Fruit fly (Drosophila melanogaster) whole organism, prepupa: ENCODE data around the gene CG11151.

ENCODE experiments used
- Blimp-1 ChIP-seq: fragments of 200-800 bp; sonication (Bioruptor generic); optimal IDR thresholded peaks from 3 replicates; lab custom pipeline; 2017; ENCODE audit warnings: missing biosample characterization, missing genetic modification characterization, mild to moderate bottlenecking, moderate library complexity, missing genetic modification reagents
- CG10631 ChIP-seq: fragments of 200-800 bp; sonication (Bioruptor generic); optimal IDR thresholded peaks from 2 replicates; lab custom pipeline; 2016; ENCODE audit warnings: missing biosample characterization, missing genetic modification characterization
- CG10669 ChIP-seq: fragments of 200-800 bp; sonication (Bioruptor generic); optimal IDR thresholded peaks from 3 replicates; lab custom pipeline; 2018; ENCODE audit warnings: missing biosample characterization, mild to moderate bottlenecking, missing genetic modification characterization, moderate library complexity
- CG11762 ChIP-seq: fragments of 200-800 bp; sonication (Bioruptor generic); optimal IDR thresholded peaks from 3 replicates; lab custom pipeline; 2016; ENCODE audit warnings: missing biosample characterization, missing genetic modification characterization; ENCODE audit not compliant: insufficient read depth
- CG11902 ChIP-seq: fragments of 200-800 bp; sonication (Bioruptor generic); optimal IDR thresholded peaks from 3 replicates; lab custom pipeline; 2016; ENCODE audit warnings: missing biosample characterization, missing genetic modification characterization
- CG15336 ChIP-seq: fragments of 200-800 bp; sonication (Bioruptor generic); IDR thresholded peaks from 2 replicates; pipeline ENCODE4 v1.3.6; 2022; ENCODE audit warnings: missing biosample characterization, missing genetic modification characterization
- CG1621 ChIP-seq: fragments of 200-800 bp; sonication (Bioruptor generic); optimal IDR thresholded peaks from 3 replicates; lab custom pipeline; 2018; ENCODE audit warnings: missing biosample characterization, mild to moderate bottlenecking, missing genetic modification characterization
- CG16779 ChIP-seq: fragments of 200-800 bp; sonication (Bioruptor generic); optimal IDR thresholded peaks from 3 replicates; lab custom pipeline; 2017; ENCODE audit warnings: missing biosample characterization, mild to moderate bottlenecking, missing genetic modification characterization
- CG3032 ChIP-seq: fragments of 200-800 bp; optimal IDR thresholded peaks from 2 replicates; lab custom pipeline; 2019; ENCODE audit warnings: missing biosample characterization, mild to moderate bottlenecking, missing genetic modification characterization, moderate library complexity
- CG31627 ChIP-seq: fragments of 200-800 bp; sonication (Bioruptor generic); optimal IDR thresholded peaks from 3 replicates; lab custom pipeline; 2016; ENCODE audit warnings: missing biosample characterization, missing genetic modification characterization
- CG32006 ChIP-seq: fragments of 200-800 bp; sonication (Bioruptor generic); optimal IDR thresholded peaks from 3 replicates; lab custom pipeline; 2017; ENCODE audit warnings: missing biosample characterization, mild to moderate bottlenecking, missing genetic modification characterization
- CG34406 ChIP-seq: fragments of 200-800 bp; sonication (Bioruptor generic); optimal IDR thresholded peaks from 3 replicates; lab custom pipeline; 2016; ENCODE audit warnings: missing biosample characterization, missing genetic modification characterization
- CG3919 ChIP-seq: fragments of 200-800 bp; sonication (Bioruptor generic); optimal IDR thresholded peaks from 3 replicates; lab custom pipeline; 2016; ENCODE audit warnings: missing biosample characterization, missing genetic modification characterization
- CG4318 ChIP-seq: fragments of 200-800 bp; sonication (Bioruptor generic); optimal IDR thresholded peaks from 3 replicates; lab custom pipeline; 2017; ENCODE audit warnings: missing biosample characterization, mild to moderate bottlenecking, missing genetic modification characterization
- CG6163 ChIP-seq: fragments of 200-800 bp; sonication (Bioruptor generic); IDR thresholded peaks from 3 replicates; pipeline ENCODE4 v1.3.6; 2022; ENCODE audit warnings: missing biosample characterization, missing genetic modification characterization
- CG6276 ChIP-seq: fragments of 200-800 bp; sonication (Bioruptor generic); optimal IDR thresholded peaks from 2 replicates; lab custom pipeline; 2017; ENCODE audit warnings: missing biosample characterization, mild to moderate bottlenecking, missing genetic modification characterization
- CG6792 ChIP-seq: fragments of 200-800 bp; sonication (Bioruptor generic); optimal IDR thresholded peaks from 3 replicates; lab custom pipeline; 2016; ENCODE audit warnings: missing biosample characterization, missing genetic modification characterization
- CG6808 ChIP-seq: fragments of 200-800 bp; sonication (Bioruptor generic); optimal IDR thresholded peaks from 3 replicates; lab custom pipeline; 2017; ENCODE audit warnings: missing biosample characterization, missing genetic modification characterization, mild to moderate bottlenecking, moderate library complexity, missing genetic modification reagents
- CG6854 ChIP-seq: fragments of 200-800 bp; sonication (Bioruptor generic); optimal IDR thresholded peaks from 2 replicates; lab custom pipeline; 2017; ENCODE audit warnings: missing biosample characterization, mild to moderate bottlenecking, missing genetic modification characterization
- CG7368 ChIP-seq: fragments of 200-800 bp; sonication (Bioruptor generic); optimal IDR thresholded peaks from 3 replicates; lab custom pipeline; 2016; ENCODE audit warnings: missing biosample characterization, missing genetic modification characterization
- CG8119 ChIP-seq: fragments of 200-800 bp; sonication (Bioruptor generic); IDR thresholded peaks from 3 replicates; pipeline ENCODE4 v1.3.6; 2022; ENCODE audit warnings: missing biosample characterization, missing genetic modification characterization
- CG8319 ChIP-seq: fragments of 200-800 bp; sonication (Bioruptor generic); optimal IDR thresholded peaks from 3 replicates; lab custom pipeline; 2016; ENCODE audit warnings: missing biosample characterization, missing genetic modification characterization
- CG9139 ChIP-seq: fragments of 200-800 bp; sonication (Bioruptor generic); optimal IDR thresholded peaks from 3 replicates; lab custom pipeline; 2017; ENCODE audit warnings: missing biosample characterization, mild to moderate bottlenecking, missing genetic modification characterization
- Eip75B ChIP-seq: fragments of 200-800 bp; sonication (Bioruptor generic); optimal IDR thresholded peaks from 3 replicates; lab custom pipeline; 2016; ENCODE audit warnings: missing biosample characterization, missing genetic modification characterization
- Eip78C ChIP-seq: fragments of 200-800 bp; sonication (Bioruptor generic); peaks from one replicate; lab custom pipeline; 2016; ENCODE audit warnings: missing biosample characterization, missing genetic modification characterization
- Ets21C ChIP-seq: fragments of 200-800 bp; sonication (Bioruptor generic); optimal IDR thresholded peaks from 3 replicates; lab custom pipeline; 2016; ENCODE audit warnings: missing biosample characterization, missing genetic modification characterization
- Ets96B ChIP-seq: fragments of 200-800 bp; optimal IDR thresholded peaks from 2 replicates; lab custom pipeline; 2019; ENCODE audit warnings: missing biosample characterization, mild to moderate bottlenecking, missing genetic modification characterization, moderate library complexity
- Gug ChIP-seq: fragments of 200-800 bp; sonication (Bioruptor generic); IDR thresholded peaks from 2 replicates; pipeline ENCODE4 v1.3.6; 2022; ENCODE audit warnings: missing biosample characterization, missing genetic modification characterization
- Hr38 ChIP-seq: sonication (Bioruptor generic); optimal IDR thresholded peaks from 2 replicates; lab custom pipeline; 2016; ENCODE audit warnings: missing biosample characterization, missing genetic modification characterization
- Hr4 ChIP-seq: fragments of 200-800 bp; sonication (Bioruptor generic); optimal IDR thresholded peaks from 3 replicates; lab custom pipeline; 2016; ENCODE audit warnings: missing biosample characterization, missing genetic modification characterization
- Lpt ChIP-seq: fragments of 200-800 bp; sonication (Bioruptor generic); optimal IDR thresholded peaks from 3 replicates; lab custom pipeline; 2016; ENCODE audit warnings: missing biosample characterization, missing genetic modification characterization
- Met ChIP-seq: fragments of 200-800 bp; sonication (Bioruptor generic); optimal IDR thresholded peaks from 3 replicates; lab custom pipeline; 2016; ENCODE audit warnings: missing biosample characterization, missing genetic modification characterization
- OdsH ChIP-seq: fragments of 200-800 bp; sonication (Bioruptor generic); optimal IDR thresholded peaks from 3 replicates; lab custom pipeline; 2016; ENCODE audit warnings: missing biosample characterization, missing genetic modification characterization
- Smox ChIP-seq: fragments of 200-800 bp; sonication (Bioruptor generic); optimal IDR thresholded peaks from 3 replicates; lab custom pipeline; 2016; ENCODE audit warnings: missing biosample characterization, missing genetic modification characterization
- Sox102F ChIP-seq: fragments of 200-800 bp; sonication (Bioruptor generic); optimal IDR thresholded peaks from 2 replicates; lab custom pipeline; 2016; ENCODE audit warnings: missing biosample characterization, mild to moderate bottlenecking, missing genetic modification characterization
- Sox14 ChIP-seq: fragments of 200-800 bp; sonication (Bioruptor generic); optimal IDR thresholded peaks from 3 replicates; lab custom pipeline; 2016; ENCODE audit warnings: missing biosample characterization, missing genetic modification characterization
- Sox15 ChIP-seq: fragments of 200-800 bp; sonication (Bioruptor generic); optimal IDR thresholded peaks from 3 replicates; lab custom pipeline; 2016; ENCODE audit warnings: missing biosample characterization, missing genetic modification characterization
- achi ChIP-seq: fragments of 200-800 bp; sonication (Bioruptor generic); optimal IDR thresholded peaks from 3 replicates; lab custom pipeline; 2016; ENCODE audit warnings: missing biosample characterization, missing genetic modification characterization
- acj6 ChIP-seq: fragments of 200-800 bp; sonication (Bioruptor generic); optimal IDR thresholded peaks from 3 replicates; lab custom pipeline; 2016; ENCODE audit warnings: missing biosample characterization, missing genetic modification characterization
- cyc ChIP-seq: fragments of 200-800 bp; sonication (Bioruptor generic); optimal IDR thresholded peaks from 3 replicates; lab custom pipeline; 2016; ENCODE audit warnings: missing biosample characterization, missing genetic modification characterization
- dac ChIP-seq: fragments of 200-800 bp; sonication (Bioruptor generic); optimal IDR thresholded peaks from 2 replicates; lab custom pipeline; 2017; ENCODE audit warnings: missing biosample characterization, mild to moderate bottlenecking, missing genetic modification characterization
- dsx ChIP-seq: fragments of 200-800 bp; optimal IDR thresholded peaks from 3 replicates; lab custom pipeline; 2019; ENCODE audit warnings: missing biosample characterization, mild to moderate bottlenecking, missing genetic modification characterization, moderate library complexity; ENCODE audit not compliant: poor library complexity, severe bottlenecking
- eg ChIP-seq: fragments of 200-800 bp; sonication (Bioruptor generic); IDR thresholded peaks from 3 replicates; pipeline ENCODE4 v1.3.6; 2022; ENCODE audit warnings: missing biosample characterization, missing genetic modification characterization
- fd85E ChIP-seq: fragments of 200-800 bp; sonication (Bioruptor generic); optimal IDR thresholded peaks from 3 replicates; lab custom pipeline; 2016; ENCODE audit warnings: missing biosample characterization, missing genetic modification characterization
- fkh ChIP-seq: fragments of 200-800 bp; sonication (Bioruptor generic); optimal IDR thresholded peaks from 3 replicates; lab custom pipeline; 2017; ENCODE audit warnings: missing biosample characterization, mild to moderate bottlenecking, missing genetic modification characterization, moderate library complexity
- lz ChIP-seq: fragments of 200-800 bp; sonication (Bioruptor generic); optimal IDR thresholded peaks from 3 replicates; lab custom pipeline; 2016; ENCODE audit warnings: missing biosample characterization, missing genetic modification characterization
- net ChIP-seq: fragments of 200-800 bp; sonication (Bioruptor generic); optimal IDR thresholded peaks from 3 replicates; lab custom pipeline; 2016; ENCODE audit warnings: missing biosample characterization, missing genetic modification characterization
- pdm3 ChIP-seq: fragments of 200-800 bp; sonication (Bioruptor generic); optimal IDR thresholded peaks from 3 replicates; lab custom pipeline; 2016; ENCODE audit warnings: missing biosample characterization, missing genetic modification characterization
- salr ChIP-seq, 2 experiments: fragments of 200-800 bp; sonication (Bioruptor generic); optimal IDR thresholded peaks; 3 replicates each; lab custom pipeline; 2016 to 2018; ENCODE audit warnings: missing biosample characterization in 2 of 2, missing genetic modification characterization in 2 of 2, mild to moderate bottlenecking in 1 of 2
- spab ChIP-seq: fragments of 200-800 bp; sonication (Bioruptor generic); optimal IDR thresholded peaks from 2 replicates; lab custom pipeline; 2017; ENCODE audit warnings: missing biosample characterization, mild to moderate bottlenecking, missing genetic modification characterization, missing genetic modification reagents
- svp ChIP-seq: fragments of 200-800 bp; sonication (Bioruptor generic); peaks from one replicate; lab custom pipeline; 2016; ENCODE audit warnings: missing biosample characterization, missing genetic modification characterization
- topi ChIP-seq: fragments of 200-800 bp; sonication (Bioruptor generic); optimal IDR thresholded peaks from 3 replicates; lab custom pipeline; 2016; ENCODE audit warnings: missing biosample characterization, missing genetic modification characterization
- vri ChIP-seq: fragments of 200-800 bp; sonication (Bioruptor generic); optimal IDR thresholded peaks from 3 replicates; lab custom pipeline; 2016; ENCODE audit warnings: missing biosample characterization, mild to moderate bottlenecking, missing genetic modification characterization

The CG11151 gene

dm6 chrX:13754476-13754875, 14.9 kb downstream of the CG11151 start:
- TF ChIP-seq CG11762 (GFP tag; lab: Kevin White, UChicago) (peak; percentile 3), pdm3 (peak; percentile 32), CG15336 (GFP tag; lab: Robert Waterston, UW) (peak; percentile 58), CG7368 (GFP tag; lab: Kevin White, UChicago) (peak; percentile 49), CG11902 (GFP tag; lab: Kevin White, UChicago) (no peak), vri (peak; percentile 58), acj6 (GFP tag; lab: Kevin White, UChicago) (peak; percentile 31), CG8119 (peak; percentile 73), Eip78C (peak; percentile 78), CG4318 (GFP tag; lab: Kevin White, UChicago) (peak; percentile 26), OdsH (GFP tag; lab: Kevin White, UChicago) (peak; percentile 22), net (GFP tag; lab: Kevin White, UChicago) (peak; percentile 34), CG6792 (peak; percentile 36), lz (GFP tag; lab: Kevin White, UChicago) (peak; percentile 34), CG34406 (GFP tag; lab: Kevin White, UChicago) (peak; percentile 50), CG6808 (GFP tag; lab: Kevin White, UChicago) (peak; percentile 59), Hr38 (GFP tag; lab: Kevin White, UChicago) (no peak), Lpt (GFP tag; lab: Kevin White, UChicago) (peak; percentile 28), dac (GFP tag; lab: Kevin White, UChicago) (no peak), Met (GFP tag; lab: Kevin White, UChicago) (peak; percentile 62), cyc (GFP tag; lab: Kevin White, UChicago) (peak; percentile 20), CG6163 (peak; percentile 88; the same call in 2 of the 3 replicates), Sox102F (peak; percentile 38), fkh (no peak), Ets21C (GFP tag; lab: Kevin White, UChicago) (peak; percentile 13), CG1621 (tag; lab: Kevin White, UChicago) (peak; percentile 38), svp (peak; percentile 77), Gug (GFP tag; lab: Robert Waterston, UW) (peak; percentile 42), CG16779 (tag; lab: Kevin White, UChicago) (peak; percentile 13), CG31627 (peak; percentile 38), dsx (GFP tag; lab: Kevin White, UChicago) (no peak), CG6276 (peak; percentile 76), salr (GFP tag; optimal IDR thresholded peaks at IDR 0.05; lab: Kevin White, UChicago) (peak in 1 of 2 experiments; percentile 39), fd85E (GFP tag; lab: Kevin White, UChicago) (no peak), CG3919 (GFP tag; lab: Kevin White, UChicago) (peak; percentile 55), Ets96B (tag; lab: Kevin White, UChicago) (peak; percentile 34), CG6854 (GFP tag; lab: Kevin White, UChicago) (no peak), CG10669 (peak; percentile 26), CG9139 (GFP tag; lab: Kevin White, UChicago) (peak; percentile 29), Hr4 (GFP tag; lab: Kevin White, UChicago) (peak; percentile 26), Eip75B (GFP tag; lab: Kevin White, UChicago) (no peak), Blimp-1 (no peak), CG3032 (tag; lab: Kevin White, UChicago) (no peak), Sox14 (GFP tag; lab: Kevin White, UChicago) (peak; percentile 34), Sox15 (peak; percentile 8), CG10631 (peak; percentile 1), achi (GFP tag; lab: Kevin White, UChicago) (peak; percentile 47), CG32006 (GFP tag; lab: Kevin White, UChicago) (peak; percentile 53), topi (peak; percentile 62), Smox (GFP tag; lab: Kevin White, UChicago) (peak; percentile 62), spab (GFP tag; lab: Kevin White, UChicago) (peak; percentile 7), CG8319 (no peak), eg (GFP tag; lab: Robert Waterston, UW) (peak; percentile 80)
